Fruit fly (Drosophila melanogaster): ENCODE data around the gene Muc18B.

- TF ChIP-seq Dll (optimal IDR thresholded peaks at IDR 0.05) (no peak), psq (optimal IDR thresholded peaks at IDR 0.05) (no peak)
Measured at dm6 chrX:19224580-19225303, 9.4 kb downstream of the Muc18B start.

All from whole organism.